Worm (Caenorhabditis elegans): ENCODE data around the gene srz-95.

DNA sequence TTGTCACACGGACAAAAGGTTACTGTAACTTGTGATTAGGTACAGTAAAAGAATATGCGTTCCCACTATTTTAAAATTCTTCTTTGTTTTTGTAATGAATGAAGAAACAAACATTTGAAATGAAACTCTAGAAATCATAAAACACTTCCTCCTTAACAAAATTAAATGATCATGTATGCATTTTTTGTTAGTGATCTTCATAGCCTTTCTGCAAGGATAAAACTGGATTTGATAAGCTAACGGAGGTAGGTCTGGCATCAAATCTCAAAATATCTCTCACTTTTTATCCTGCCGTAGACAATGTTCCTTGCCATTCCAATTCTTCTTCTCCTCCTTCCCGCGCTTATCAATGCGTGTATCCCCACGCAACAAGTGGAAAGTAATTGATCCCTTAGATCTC is 40.3 kb upstream of the srz-95 start, which contains the start of gene clec-238:
- TF ChIP-seq him-1 (tag; optimal IDR thresholded peaks at IDR 0.05) (no peak), dao-5 (tag; optimal IDR thresholded peaks at IDR 0.05) (no peak)

All from whole organism, L4/young adult.